Worm (Caenorhabditis elegans) whole organism, young adult: ENCODE data around the gene arrd-19.

Experiments used
- B0019.2 ChIP-seq: fragments of 200-800 bp; sonication (Bioruptor generic); conservative IDR thresholded peaks from 2 replicates; pipeline ENCODE4 v1.3.6; 2022; ENCODE audit warnings: missing genetic modification reagents, missing genetic modification characterization, missing compliant biosample characterization
- B0035.1 ChIP-seq: sonication (generic microtip); optimal IDR thresholded peaks from 2 replicates; lab custom pipeline; 2016; ENCODE audit warnings: missing genetic modification characterization, mild to moderate bottlenecking, missing compliant biosample characterization, missing genotype, missing genetic modification reagents
- B0261.1 ChIP-seq: sonication (generic microtip); optimal IDR thresholded peaks from 2 replicates; lab custom pipeline; 2016; ENCODE audit warnings: mild to moderate bottlenecking, missing genetic modification characterization, moderate library complexity, missing compliant biosample characterization
- C06A6.2 ChIP-seq: fragments of 200-800 bp; sonication (Bioruptor generic); conservative IDR thresholded peaks from 2 replicates; pipeline ENCODE4 v1.3.6; 2022; ENCODE audit warnings: missing genetic modification characterization, missing compliant biosample characterization
- F10E7.11 ChIP-seq: sonication (generic microtip); optimal IDR thresholded peaks from 2 replicates; lab custom pipeline; 2017; ENCODE audit warnings: mild to moderate bottlenecking, missing genetic modification characterization, moderate library complexity, missing compliant biosample characterization
- F22D6.2 ChIP-seq: sonication (generic microtip); optimal IDR thresholded peaks from 2 replicates; lab custom pipeline; 2016; ENCODE audit warnings: mild to moderate bottlenecking, missing genetic modification characterization, missing compliant biosample characterization
- T26A5.8 ChIP-seq: sonication (generic microtip); optimal IDR thresholded peaks from 2 replicates; lab custom pipeline; 2016; ENCODE audit warnings: missing genetic modification characterization, missing compliant biosample characterization
- Y56A3A.18 ChIP-seq: fragments of 200-800 bp; sonication (Bioruptor generic); IDR thresholded peaks from 2 replicates; pipeline ENCODE4 v1.3.6; 2022; ENCODE audit warnings: missing genetic modification reagents, missing genetic modification characterization, missing compliant biosample characterization
- ZK185.1 ChIP-seq: sonication (generic microtip); optimal IDR thresholded peaks from 2 replicates; lab custom pipeline; 2016; ENCODE audit warnings: mild to moderate bottlenecking, missing genetic modification characterization, missing compliant biosample characterization; ENCODE audit not compliant: poor library complexity, severe bottlenecking
- akir-1 ChIP-seq: fragments of 200-800 bp; sonication (Bioruptor generic); optimal IDR thresholded peaks from 2 replicates; lab custom pipeline; 2018; ENCODE audit warnings: mild to moderate bottlenecking, missing genetic modification characterization, moderate library complexity, missing compliant biosample characterization
- aptf-3 ChIP-seq: fragments of 200-800 bp; sonication (Bioruptor generic); IDR thresholded peaks from 2 replicates; pipeline ENCODE4 v1.3.6; 2022; ENCODE audit warnings: missing genetic modification characterization, missing compliant biosample characterization
- ccch-3 ChIP-seq: fragments of 200-800 bp; sonication (Bioruptor generic); optimal IDR thresholded peaks from 2 replicates; lab custom pipeline; 2018; ENCODE audit warnings: mild to moderate bottlenecking, missing genetic modification characterization, missing compliant biosample characterization
- cebp-1 ChIP-seq, 2 experiments: fragments of 200-800 bp in 1 of 2; sonication (Bioruptor generic) in 1 of 2; sonication (generic microtip) in 1 of 2; IDR thresholded peaks in 1 of 2; optimal IDR thresholded peaks in 1 of 2; 2 replicates each; pipeline versions ENCODE4 v1.3.6 to Lab custom; 2017 to 2022; ENCODE audit warnings: missing compliant biosample characterization in 2 of 2, missing genetic modification characterization in 2 of 2, mild to moderate bottlenecking in 1 of 2, missing genetic modification reagents in 1 of 2, moderate library complexity in 1 of 2
- cebp-2 ChIP-seq: fragments of 200-800 bp; sonication (Bioruptor generic); IDR thresholded peaks from 2 replicates; pipeline ENCODE4 v1.3.6; 2022; ENCODE audit warnings: missing genetic modification characterization, missing compliant biosample characterization
- chd-7 ChIP-seq: sonication (generic microtip); optimal IDR thresholded peaks from 2 replicates; lab custom pipeline; 2016; ENCODE audit warnings: mild to moderate bottlenecking, missing genetic modification characterization, moderate library complexity, missing compliant biosample characterization
- efl-1 ChIP-seq: fragments of 150-350 bp; optimal IDR thresholded peaks from 2 replicates; lab custom pipeline; 2014; ENCODE audit warnings: missing biosample characterization, missing genetic modification reagents, missing genetic modification characterization
- egl-18 ChIP-seq: fragments of 200-800 bp; sonication (Bioruptor generic); IDR thresholded peaks from 2 replicates; pipeline ENCODE4 v1.3.6; 2022; ENCODE audit warnings: missing genetic modification reagents, missing genetic modification characterization, missing compliant biosample characterization
- gei-17 ChIP-seq: fragments of 200-800 bp; sonication (Bioruptor generic); optimal IDR thresholded peaks from 2 replicates; lab custom pipeline; 2018; ENCODE audit warnings: mild to moderate bottlenecking, missing genetic modification characterization, missing compliant biosample characterization
- hlh-26 ChIP-seq: fragments of 200-800 bp; sonication (Bioruptor generic); conservative IDR thresholded peaks from 2 replicates; pipeline ENCODE4 v1.3.6; 2022; ENCODE audit warnings: missing genetic modification reagents, missing genetic modification characterization, missing compliant biosample characterization
- hmg-1.2 ChIP-seq: fragments of 200-800 bp; sonication (Bioruptor generic); IDR thresholded peaks from 2 replicates; pipeline ENCODE4 v1.3.6; 2022; ENCODE audit warnings: missing genetic modification reagents, missing genetic modification characterization, missing compliant biosample characterization
- hmg-20 ChIP-seq: fragments of 200-800 bp; sonication (Bioruptor generic); IDR thresholded peaks from 2 replicates; pipeline ENCODE4 v1.3.6; 2022; ENCODE audit warnings: missing genetic modification reagents, missing genetic modification characterization, missing compliant biosample characterization
- hsf-1 ChIP-seq: fragments of 200-800 bp; sonication (Bioruptor generic); IDR thresholded peaks from 2 replicates; pipeline ENCODE4 v1.3.6; 2022; ENCODE audit warnings: missing genetic modification reagents, missing genetic modification characterization, missing compliant biosample characterization
- lag-1 ChIP-seq: fragments of 200-800 bp; sonication (Bioruptor generic); IDR thresholded peaks from 2 replicates; pipeline ENCODE4 v1.3.6; 2022; ENCODE audit warnings: missing genetic modification reagents, missing genetic modification characterization, missing compliant biosample characterization
- let-607 ChIP-seq, 2 experiments: fragments of 200-800 bp in 1 of 2; sonication (Bioruptor generic) in 1 of 2; sonication (generic microtip) in 1 of 2; optimal IDR thresholded peaks; 2 replicates each; lab custom pipeline; 2016 to 2018; ENCODE audit warnings: mild to moderate bottlenecking in 2 of 2, missing compliant biosample characterization in 2 of 2, missing genetic modification characterization in 2 of 2, moderate library complexity in 2 of 2, missing genotype in 1 of 2
- lin-26 ChIP-seq: fragments of 200-800 bp; sonication (Bioruptor generic); IDR thresholded peaks from 2 replicates; pipeline ENCODE4 v1.3.6; 2022; ENCODE audit warnings: missing genetic modification reagents, missing genetic modification characterization, missing compliant biosample characterization
- madf-8 ChIP-seq: fragments of 200-800 bp; sonication (Bioruptor generic); conservative IDR thresholded peaks from 2 replicates; pipeline ENCODE4 v1.3.6; 2022; ENCODE audit warnings: missing genetic modification reagents, missing genetic modification characterization, missing compliant biosample characterization
- mes-4 ChIP-seq: sonication (generic microtip); optimal IDR thresholded peaks from 2 replicates; lab custom pipeline; 2016; ENCODE audit warnings: missing genotype, missing genetic modification characterization, missing compliant biosample characterization
- nfya-1 ChIP-seq: sonication (generic microtip); optimal IDR thresholded peaks from 2 replicates; lab custom pipeline; 2017; ENCODE audit warnings: antibody characterized with exemption, missing compliant biosample characterization, missing genetic modification characterization, borderline replicate concordance; ENCODE audit not compliant: insufficient read depth
- nfyb-1 ChIP-seq: fragments of 200-800 bp; sonication (Bioruptor generic); IDR thresholded peaks from 2 replicates; pipeline ENCODE4 v1.3.6; 2022; ENCODE audit warnings: missing genetic modification reagents, missing genetic modification characterization, missing compliant biosample characterization
- nhr-120 ChIP-seq: fragments of 200-800 bp; sonication (Bioruptor generic); IDR thresholded peaks from 2 replicates; pipeline ENCODE4 v1.3.6; 2022; ENCODE audit warnings: missing genetic modification characterization, missing compliant biosample characterization
- nhr-179 ChIP-seq: sonication (generic microtip); optimal IDR thresholded peaks from 2 replicates; lab custom pipeline; 2016; ENCODE audit warnings: mild to moderate bottlenecking, missing genetic modification characterization, missing compliant biosample characterization
- pha-4 ChIP-seq: fragments of 150-350 bp; sonication (generic microtip); optimal IDR thresholded peaks from 2 replicates; lab custom pipeline; 2014; ENCODE audit warnings: missing biosample characterization, missing genetic modification reagents, missing genetic modification characterization
- rec-8 ChIP-seq, 2 experiments: sonication (generic microtip); optimal IDR thresholded peaks; 2 replicates each; lab custom pipeline; 2016; ENCODE audit warnings: mild to moderate bottlenecking in 2 of 2, missing genetic modification characterization in 2 of 2, missing genetic modification reagents in 2 of 2, missing genotype in 2 of 2, missing biosample characterization in 1 of 2, missing compliant biosample characterization in 1 of 2, moderate library complexity in 1 of 2
- somi-1 ChIP-seq: fragments of 200-800 bp; sonication (Bioruptor generic); optimal IDR thresholded peaks from 2 replicates; lab custom pipeline; 2018; ENCODE audit warnings: mild to moderate bottlenecking, missing genetic modification characterization, missing compliant biosample characterization
- zim-3 ChIP-seq: sonication (generic microtip); optimal IDR thresholded peaks from 2 replicates; lab custom pipeline; 2017; ENCODE audit warnings: mild to moderate bottlenecking, missing genetic modification characterization, moderate library complexity, missing compliant biosample characterization
- ztf-3 ChIP-seq: fragments of 200-800 bp; sonication (Bioruptor generic); optimal IDR thresholded peaks from 2 replicates; lab custom pipeline; 2018; ENCODE audit warnings: mild to moderate bottlenecking, missing genetic modification characterization, missing compliant biosample characterization

The arrd-19 gene

DNA sequence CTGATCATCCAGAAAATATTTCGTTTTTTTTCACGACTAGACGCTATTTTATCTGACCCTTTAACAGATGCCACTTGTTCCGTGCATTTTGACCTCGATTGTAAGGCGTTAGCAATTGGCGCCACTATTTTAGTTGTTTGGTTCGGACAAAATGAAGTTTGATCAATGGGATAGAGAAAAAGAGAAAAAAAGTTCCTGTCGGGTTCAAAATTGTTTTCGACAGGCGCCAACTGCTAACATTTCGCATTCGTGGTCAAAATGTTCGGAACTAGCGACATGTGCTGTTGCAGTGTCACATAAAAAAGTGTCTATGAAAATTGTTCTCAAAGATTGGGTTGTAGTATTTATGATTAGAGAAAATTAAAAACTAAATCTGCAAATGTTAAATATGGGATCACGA lies 32.2 kb upstream of the arrd-19 start:
- TF ChIP-seq C06A6.2 (GFP tag; lab: Robert Waterston, UW), result no peak
- TF ChIP-seq chd-7, result no peak
- no peak for TF ChIP-seq somi-1 (GFP tag; lab: Kevin White, UChicago)
- no peak for TF ChIP-seq T26A5.8 (tag; lab: Kevin White, UChicago)
- TF ChIP-seq F22D6.2 (tag; lab: Kevin White, UChicago), result no peak
- no peak for TF ChIP-seq zim-3 (tag; lab: Kevin White, UChicago)
- TF ChIP-seq nhr-179 (tag; lab: Kevin White, UChicago), result no peak
- no peak for TF ChIP-seq Y56A3A.18
- no peak for TF ChIP-seq akir-1 (GFP tag; lab: Kevin White, UChicago)
- no peak for TF ChIP-seq madf-8 (GFP tag; lab: Robert Waterston, UW)
- no peak for TF ChIP-seq cebp-2
- no peak for TF ChIP-seq cebp-1 (GFP tag; IDR thresholded peaks at IDR 0.05; lab: Robert Waterston, UW)
- no peak for TF ChIP-seq cebp-1 (tag; optimal IDR thresholded peaks at IDR 0.05; lab: Kevin White, UChicago)
- no peak for TF ChIP-seq gei-17 (GFP tag; lab: Kevin White, UChicago)
- TF ChIP-seq hmg-1.2 (GFP tag; lab: Robert Waterston, UW), result no peak
- no peak for TF ChIP-seq ccch-3 (GFP tag; lab: Kevin White, UChicago)
- no peak for TF ChIP-seq aptf-3 (GFP tag; lab: Robert Waterston, UW)
- no peak for TF ChIP-seq egl-18 (GFP tag; lab: Robert Waterston, UW)
- no peak for TF ChIP-seq B0019.2 (GFP tag; lab: Robert Waterston, UW)

- TF ChIP-seq nfyb-1 (GFP tag; lab: Robert Waterston, UW), result 0 out of 2 replicates have a peak, but pooled peaks have one; percentile 45
- no peak for TF ChIP-seq cebp-1 (GFP tag; IDR thresholded peaks at IDR 0.05; lab: Robert Waterston, UW)
- no peak for TF ChIP-seq cebp-1 (tag; optimal IDR thresholded peaks at IDR 0.05; lab: Kevin White, UChicago)
- no peak for TF ChIP-seq pha-4 (tag; lab: Kevin White, UChicago)
- no peak for TF ChIP-seq F10E7.11 (tag; lab: Kevin White, UChicago)
These were observed 31.2 kb upstream of the arrd-19 start, which contains the start of gene fbxa-65 for ce11 chrV:3346434-3347019. Gene fbxa-65 (minus strand): TSS chrV:3346484.

ce11 chrV:3344001-3344400 lies 28.7 kb upstream of the arrd-19 start:
- TF ChIP-seq hmg-20 (GFP tag; lab: Robert Waterston, UW), result no peak
- TF ChIP-seq nhr-120, result no peak
- TF ChIP-seq ztf-3 (GFP tag; lab: Kevin White, UChicago), result no peak
- TF ChIP-seq let-607 (tag; optimal IDR thresholded peaks at IDR 0.05; lab: Kevin White, UChicago), result no peak
- no peak for TF ChIP-seq lin-26
- no peak for TF ChIP-seq B0035.1
- TF ChIP-seq ZK185.1, result no peak
- TF ChIP-seq efl-1 (GFP tag; lab: Kevin White, UChicago), result no peak
- no peak for TF ChIP-seq hsf-1
- no peak for TF ChIP-seq lag-1 (GFP tag; lab: Robert Waterston, UW)
- no peak for TF ChIP-seq B0261.1 (tag; lab: Kevin White, UChicago)
- TF ChIP-seq egl-18 (GFP tag; lab: Robert Waterston, UW), result no peak

- TF ChIP-seq let-607 (tag; optimal IDR thresholded peaks at IDR 0.05; lab: Kevin White, UChicago), result no peak
- TF ChIP-seq nfya-1, result no peak
- no peak for TF ChIP-seq mes-4
- no peak for TF ChIP-seq rec-8 (tag; optimal IDR thresholded peaks at IDR 0.05; lab: Kevin White, UChicago)
- TF ChIP-seq akir-1 (GFP tag; lab: Kevin White, UChicago), result no peak
- TF ChIP-seq hlh-26 (GFP tag; lab: Robert Waterston, UW), result no peak
These were observed 27.2 kb upstream of the arrd-19 start, which contains the start of gene C17B7.3 for ce11 chrV:3342504-3342903. Gene C17B7.3 (plus strand): TSS chrV:3342804.
